Worm (Caenorhabditis elegans): ENCODE data around the gene sri-4.

sri-4 gene

ce11 chrV:774875-775359 lies 26.8 kb downstream of the sri-4 start, which contains the start of gene srbc-58 (continued):
- 0 out of 2 replicates have a peak, but pooled peaks have one; percentile 63 for TF ChIP-seq T26A8.4 (GFP tag; IDR thresholded peaks at IDR 0.05)
- TF ChIP-seq saeg-2 (GFP tag; IDR thresholded peaks at IDR 0.05): no peak
- no peak for TF ChIP-seq dpl-1 (GFP tag; optimal IDR thresholded peaks at IDR 0.05)
- TF ChIP-seq mdt-29 (GFP tag; IDR thresholded peaks at IDR 0.05): no peak
- TF ChIP-seq F26F4.8 (GFP tag; conservative IDR thresholded peaks at IDR 0.05): no peak
- no peak for TF ChIP-seq zip-11 (GFP tag; IDR thresholded peaks at IDR 0.05)
- no peak for TF ChIP-seq F37D6.2 (tag; optimal IDR thresholded peaks at IDR 0.05)
- TF ChIP-seq gei-8 (GFP tag; optimal IDR thresholded peaks at IDR 0.05): no peak
- peak; percentile 86 for TF ChIP-seq F49E8.2 (tag; optimal IDR thresholded peaks at IDR 0.05; ENCODE audit: borderline replicate concordance)
- no peak for TF ChIP-seq daf-8 (GFP tag; IDR thresholded peaks at IDR 0.05)
- no peak for TF ChIP-seq zip-2 (tag; optimal IDR thresholded peaks at IDR 0.05)
- no peak for TF ChIP-seq php-3 (GFP tag; IDR thresholded peaks at IDR 0.05)
- no peak for TF ChIP-seq ceh-82 (tag; optimal IDR thresholded peaks at IDR 0.05)
- TF ChIP-seq nhr-6 (tag; optimal IDR thresholded peaks at IDR 0.05): no peak
- no peak for TF ChIP-seq duxl-1 (tag; optimal IDR thresholded peaks at IDR 0.05; ENCODE audit: poor library complexity)
- TF ChIP-seq hif-1 (tag; optimal IDR thresholded peaks at IDR 0.05): no peak
- no peak for TF ChIP-seq madf-5 (GFP tag; IDR thresholded peaks at IDR 0.05)
- no peak for TF ChIP-seq nhr-11 (tag; optimal IDR thresholded peaks at IDR 0.05)
- no peak for TF ChIP-seq lin-15B (tag; optimal IDR thresholded peaks at IDR 0.05)
- TF ChIP-seq mes-2 (tag; optimal IDR thresholded peaks at IDR 0.05; ENCODE audit: poor library complexity, severe bottlenecking): no peak
- TF ChIP-seq ceh-28 (tag; optimal IDR thresholded peaks at IDR 0.05): no peak
- no peak for TF ChIP-seq dmd-8 (GFP tag; IDR thresholded peaks at IDR 0.05)
- TF ChIP-seq lin-29 (GFP tag; IDR thresholded peaks at IDR 0.05): no peak
- TF ChIP-seq lin-38 (GFP tag; IDR thresholded peaks at IDR 0.05): peak; percentile 87
- no peak for TF ChIP-seq mdl-1 (tag; optimal IDR thresholded peaks at IDR 0.05)
- no peak for TF ChIP-seq daf-12 (tag; optimal IDR thresholded peaks at IDR 0.05)
- TF ChIP-seq lin-1 (GFP tag; IDR thresholded peaks at IDR 0.05): no peak
- TF ChIP-seq F10B5.3 (tag; optimal IDR thresholded peaks at IDR 0.05): no peak
- no peak for TF ChIP-seq unc-62 (GFP tag; optimal IDR thresholded peaks at IDR 0.05 in 1 of 2)
- no peak for TF ChIP-seq unc-62 (tag; optimal IDR thresholded peaks at IDR 0.05)
- TF ChIP-seq egl-27 (tag; optimal IDR thresholded peaks at IDR 0.05): no peak
- no peak for TF ChIP-seq tag-97 (GFP tag; IDR thresholded peaks at IDR 0.05)
- no peak for TF ChIP-seq zfp-3 (GFP tag; conservative IDR thresholded peaks at IDR 0.05)
- no peak for TF ChIP-seq sdz-12 (GFP tag; optimal IDR thresholded peaks at IDR 0.05)
- TF ChIP-seq Y75B8A.6 (GFP tag; IDR thresholded peaks at IDR 0.05): no peak
- TF ChIP-seq fos-1 (tag; optimal IDR thresholded peaks at IDR 0.05): no peak
- TF ChIP-seq hmg-1.1 (GFP tag; IDR thresholded peaks at IDR 0.05): no peak
- no peak for TF ChIP-seq attf-4 (tag; optimal IDR thresholded peaks at IDR 0.05)
- TF ChIP-seq ceh-20 (GFP tag; IDR thresholded peaks at IDR 0.05): no peak
- no peak for TF ChIP-seq mxl-3 (GFP tag; optimal IDR thresholded peaks at IDR 0.05)
- no peak for TF ChIP-seq nhr-41 (GFP tag; IDR thresholded peaks at IDR 0.05)
- no peak for TF ChIP-seq zag-1 (tag; optimal IDR thresholded peaks at IDR 0.05)
- TF ChIP-seq mep-1 (tag; optimal IDR thresholded peaks at IDR 0.05): no peak
- TF ChIP-seq cey-2 (tag; optimal IDR thresholded peaks at IDR 0.05; ENCODE audit: borderline replicate concordance, insufficient read depth): no peak
- no peak for TF ChIP-seq hlh-11 (tag; optimal IDR thresholded peaks at IDR 0.05)
- no peak for TF ChIP-seq ztf-11 (tag; optimal IDR thresholded peaks at IDR 0.05)
- no peak for TF ChIP-seq fkh-10 (GFP tag; optimal IDR thresholded peaks at IDR 0.05)
- no peak for TF ChIP-seq aly-2 (tag; optimal IDR thresholded peaks at IDR 0.05)
- TF ChIP-seq set-16 (GFP tag; IDR thresholded peaks at IDR 0.05): no peak
- TF ChIP-seq spr-3 (GFP tag; optimal IDR thresholded peaks at IDR 0.05): no peak
- TF ChIP-seq nhr-28 (tag; optimal IDR thresholded peaks at IDR 0.05): no peak
- TF ChIP-seq dmd-9 (GFP tag; IDR thresholded peaks at IDR 0.05): no peak
- no peak for TF ChIP-seq skn-1 (tag; optimal IDR thresholded peaks at IDR 0.05)

Measured in whole organism, L4 larva.